Worm (Caenorhabditis elegans) whole organism, L4/young adult: Measurements from ENCODE around the gene srpa-68.
A peak's percentile ranks its signal among the peaks of the same experiment; 100 is the strongest.

ENCODE experiments used
- W03F9.2 ChIP-seq: fragments of 150-350 bp; optimal IDR thresholded peaks from 2 replicates; lab custom pipeline; 2014; ENCODE audit warnings: missing biosample characterization, missing genetic modification characterization
- dao-5 ChIP-seq: sonication (generic microtip); optimal IDR thresholded peaks from 2 replicates; lab custom pipeline; 2016; ENCODE audit warnings: missing genotype, missing genetic modification characterization, moderate library complexity, missing compliant biosample characterization
- him-1 ChIP-seq: sonication (generic microtip); optimal IDR thresholded peaks from 2 replicates; lab custom pipeline; 2016; ENCODE audit warnings: missing genotype, missing genetic modification reagents, missing genetic modification characterization, missing compliant biosample characterization

The srpa-68 gene

ce11 chrV:12305677-12306076 lies 14.2 kb upstream of the srpa-68 start:
- TF ChIP-seq W03F9.2 (no peak), dao-5 (no peak), him-1 (no peak)

DNA sequence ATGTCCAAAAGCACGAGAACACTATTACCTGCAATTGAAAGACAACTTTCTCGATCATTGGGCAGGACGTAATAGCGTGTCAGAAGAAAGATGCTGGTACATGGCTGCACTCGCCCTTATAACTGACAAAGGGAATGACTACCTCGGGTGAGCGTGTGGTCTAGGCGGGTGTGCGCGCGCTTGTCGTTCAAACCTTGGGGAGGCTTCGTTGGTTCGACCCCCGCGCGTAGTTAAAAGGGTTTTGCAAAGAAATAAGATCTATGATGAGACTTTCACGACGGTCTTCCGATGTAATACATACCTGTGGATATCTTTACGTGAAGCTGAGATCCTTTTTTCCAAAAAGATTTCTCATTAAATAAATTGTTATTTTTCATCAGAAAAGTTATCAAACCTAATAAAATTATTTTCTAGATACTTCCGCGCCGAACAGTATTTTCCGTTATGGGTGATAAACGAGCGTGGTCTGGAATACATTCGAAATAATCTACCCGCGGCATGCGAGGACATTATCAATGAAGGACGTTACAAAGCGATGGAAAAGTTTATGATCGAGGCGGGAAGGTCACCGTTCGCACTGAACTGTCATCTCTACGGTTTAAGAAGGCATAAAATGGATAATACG lies 12.1 kb upstream of the srpa-68 start:
- TF ChIP-seq dao-5 (peak; percentile 97), W03F9.2 (peak; percentile 59), him-1 (peak; percentile 97)

DNA sequence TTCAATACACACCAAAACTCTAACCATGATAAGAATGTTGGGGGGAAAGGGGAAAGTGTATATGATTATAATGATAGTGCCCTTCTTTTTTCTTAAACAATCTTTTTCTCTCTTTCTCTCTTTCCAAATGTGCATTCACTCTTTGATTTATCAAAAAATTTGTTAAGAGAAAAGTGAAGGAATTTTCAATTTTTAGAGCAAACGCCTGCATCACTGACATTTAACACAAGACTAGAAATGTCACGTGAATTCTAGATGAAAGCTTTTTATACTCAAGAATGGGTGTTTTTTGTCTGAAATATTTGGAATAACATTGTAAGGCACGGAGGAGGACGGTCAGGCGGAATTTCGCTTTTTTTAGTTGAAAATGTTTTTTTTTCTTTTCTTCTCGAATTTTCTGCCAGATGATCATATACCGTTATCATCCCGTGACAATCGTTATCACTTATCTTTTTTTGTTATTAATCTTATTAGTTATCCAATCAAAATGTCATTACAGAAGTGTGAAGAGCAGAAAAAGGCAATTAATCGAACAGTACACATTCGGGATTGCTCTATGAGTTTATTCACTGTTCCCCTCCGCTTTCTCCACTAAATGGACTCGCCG lies 10.6 kb upstream of the srpa-68 start, which contains the start of the genes frm-7 and F55C5.17:
Gene frm-7 (plus strand): TSS at position 500 of the 607 bp plus-strand sequence.
Gene F55C5.17 (plus strand): TSS at position 557 of the 607 bp plus-strand sequence.
- no peak for TF ChIP-seq W03F9.2
- no peak for TF ChIP-seq dao-5
- TF ChIP-seq him-1, result no peak

ce11 chrV:12300780-12301460 lies 9.5 kb upstream of the srpa-68 start:
- TF ChIP-seq W03F9.2 (no peak), him-1 (no peak), dao-5 (no peak)

ce11 chrV:12300166-12300565 lies 8.7 kb upstream of the srpa-68 start:
- TF ChIP-seq W03F9.2 (no peak), him-1 (no peak), dao-5 (no peak)

ce11 chrV:12299244-12299766 lies 7.8 kb upstream of the srpa-68 start:
- TF ChIP-seq W03F9.2 (no peak), him-1 (no peak), dao-5 (no peak)

- no peak for TF ChIP-seq W03F9.2
- no peak for TF ChIP-seq dao-5
- TF ChIP-seq him-1, result no peak
Measured at ce11 chrV:12298184-12298583, 6.7 kb upstream of the srpa-68 start.

- TF ChIP-seq him-1 (no peak), dao-5 (no peak), W03F9.2 (no peak)
Measured at ce11 chrV:12296794-12297193, 5.3 kb upstream of the srpa-68 start.

DNA sequence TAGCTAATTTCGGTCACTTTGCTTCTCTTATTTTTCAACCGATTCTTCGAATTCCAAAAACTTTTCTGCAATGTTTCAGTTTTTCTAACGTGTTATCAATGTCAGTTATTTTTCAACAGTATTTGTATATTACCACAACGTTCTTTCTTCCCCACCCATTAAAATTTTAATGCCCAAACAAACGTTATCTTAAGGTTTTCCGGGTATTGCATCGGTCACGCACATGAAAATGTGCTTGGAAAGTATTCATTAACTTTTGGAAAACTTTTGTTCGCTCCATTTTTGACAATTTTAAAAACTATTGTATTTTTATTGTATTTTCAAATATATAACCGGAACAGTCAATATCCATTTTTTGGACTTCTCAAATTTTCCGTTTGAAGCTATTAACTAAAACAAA lies 4.7 kb upstream of the srpa-68 start:
- TF ChIP-seq him-1, result no peak
- TF ChIP-seq dao-5, result no peak
- TF ChIP-seq W03F9.2, result no peak

DNA sequence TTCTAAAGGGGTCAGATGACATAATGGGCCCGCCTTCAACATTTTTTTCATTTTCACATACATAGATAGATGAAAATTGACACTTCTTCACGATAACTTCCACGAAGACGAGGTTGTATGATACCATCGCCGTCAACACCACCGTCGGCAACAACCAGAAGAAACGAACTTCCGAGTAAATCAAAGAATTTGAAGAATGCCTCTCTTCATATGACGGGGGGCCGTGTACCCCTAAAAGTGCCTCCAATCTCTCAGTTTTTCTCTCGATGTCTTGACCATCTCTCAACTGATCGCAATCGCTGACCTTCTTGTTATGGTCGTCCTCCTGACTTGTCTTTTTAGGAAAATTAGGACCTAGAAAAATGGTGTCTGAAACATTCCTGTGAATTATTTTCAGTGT lies 4.1 kb upstream of the srpa-68 start:
- TF ChIP-seq dao-5 (no peak), W03F9.2 (no peak), him-1 (no peak)

- TF ChIP-seq him-1 (no peak), W03F9.2 (no peak)
Measured at ce11 chrV:12295015-12295414, 3.6 kb upstream of the srpa-68 start.

- TF ChIP-seq dao-5 (no peak), W03F9.2 (no peak), him-1 (no peak)
Measured at ce11 chrV:12294091-12294490, 2.6 kb upstream of the srpa-68 start.

DNA sequence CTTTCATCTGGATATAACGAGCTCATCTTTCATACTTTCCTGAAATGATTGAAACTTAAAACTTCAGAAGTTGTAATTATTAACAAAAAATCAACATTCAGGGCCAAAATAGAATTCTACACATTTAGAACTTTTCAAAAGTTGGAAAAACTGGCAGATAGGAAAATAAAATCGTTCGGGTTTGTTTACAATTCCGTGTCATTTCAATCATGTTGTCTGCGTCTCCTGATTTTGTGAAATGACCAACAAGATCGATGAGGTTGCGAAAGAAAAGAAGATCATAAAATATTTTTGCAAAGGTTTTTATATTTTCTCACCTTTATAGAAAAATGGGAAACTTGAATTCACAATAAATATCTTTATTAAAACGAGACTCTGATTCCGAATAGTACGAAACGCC lies 2.9 kb downstream of the srpa-68 start, which contains the start of gene rskd-1:
Gene rskd-1 (minus strand): TSS at position 39 of the 400 bp plus-strand sequence.
- TF ChIP-seq dao-5 (no peak), him-1 (no peak), W03F9.2 (no peak)

- TF ChIP-seq dao-5, result no peak
- no peak for TF ChIP-seq him-1
Measured at ce11 chrV:12287667-12288066, 3.8 kb downstream of the srpa-68 start.

ce11 chrV:12283187-12283586 lies 8.3 kb downstream of the srpa-68 start, which contains the start of gene F55C5.10:
Gene F55C5.10, plus strand, starts transcription at chrV:12283487.
- TF ChIP-seq W03F9.2, result no peak
- TF ChIP-seq dao-5, result no peak
- no peak for TF ChIP-seq him-1

ce11 chrV:12281508-12281907 lies 9.9 kb downstream of the srpa-68 start:
- TF ChIP-seq W03F9.2, result no peak
- TF ChIP-seq him-1, result no peak
- no peak for TF ChIP-seq dao-5
